Worm (Caenorhabditis elegans): ENCODE data around the gene ceeh-1.

The ceeh-1 gene

ce11 chrIII:845485-845884, 13.4 kb upstream of the ceeh-1 start, which contains the start of gene K02F3.2 (continued):
- TF ChIP-seq spr-1 (tag; optimal IDR thresholded peaks at IDR 0.05) (no peak), ctbp-1 (GFP tag; IDR thresholded peaks at IDR 0.05) (no peak), aly-2 (tag; optimal IDR thresholded peaks at IDR 0.05) (no peak), ceh-28 (tag; optimal IDR thresholded peaks at IDR 0.05) (no peak), vab-7 (GFP tag; IDR thresholded peaks at IDR 0.05) (no peak), ZK546.5 (tag; optimal IDR thresholded peaks at IDR 0.05) (no peak), lin-1 (GFP tag; IDR thresholded peaks at IDR 0.05) (no peak), unc-39 (tag; optimal IDR thresholded peaks at IDR 0.05) (no peak), mxl-3 (GFP tag; optimal IDR thresholded peaks at IDR 0.05) (peak; percentile 57), snpc-1.2 (GFP tag; IDR thresholded peaks at IDR 0.05) (no peak), cey-2 (tag; optimal IDR thresholded peaks at IDR 0.05; ENCODE audit: borderline replicate concordance, insufficient read depth) (no peak), F37D6.2 (tag; optimal IDR thresholded peaks at IDR 0.05) (no peak), zfp-3 (GFP tag; conservative IDR thresholded peaks at IDR 0.05) (no peak), Y5F2A.4 (GFP tag; optimal IDR thresholded peaks at IDR 0.05) (no peak), mes-2 (tag; optimal IDR thresholded peaks at IDR 0.05; ENCODE audit: poor library complexity, severe bottlenecking) (peak; percentile 13), mxl-2 (GFP tag; conservative IDR thresholded peaks at IDR 0.05) (no peak), sdz-12 (GFP tag; optimal IDR thresholded peaks at IDR 0.05) (no peak), nhr-11 (tag; optimal IDR thresholded peaks at IDR 0.05) (peak; percentile 37), ceh-62 (tag; optimal IDR thresholded peaks at IDR 0.05) (no peak), Y48G9A.11 (GFP tag; IDR thresholded peaks at IDR 0.05) (no peak), hif-1 (tag; optimal IDR thresholded peaks at IDR 0.05) (peak in 1 of 2 experiments; percentile 47), ceh-82 (tag; optimal IDR thresholded peaks at IDR 0.05) (no peak), lsy-2 (tag; optimal IDR thresholded peaks at IDR 0.05) (peak; percentile 24 to 77), php-3 (GFP tag; IDR thresholded peaks at IDR 0.05) (no peak), ZK337.2 (GFP tag; IDR thresholded peaks at IDR 0.05) (no peak), set-16 (GFP tag; IDR thresholded peaks at IDR 0.05) (no peak), daf-12 (tag; optimal IDR thresholded peaks at IDR 0.05) (no peak), tra-1 (GFP tag; IDR thresholded peaks at IDR 0.05) (no peak), zfp-2 (tag; optimal IDR thresholded peaks at IDR 0.05) (no peak), dpl-1 (GFP tag; optimal IDR thresholded peaks at IDR 0.05) (peak; percentile 86), zip-2 (tag; optimal IDR thresholded peaks at IDR 0.05) (no peak), hlh-30 (tag; optimal IDR thresholded peaks at IDR 0.05; ENCODE audit: insufficient read depth) (peak; percentile 91), mdl-1 (tag; optimal IDR thresholded peaks at IDR 0.05) (peak in 1 of 2 experiments; percentile 89), T20F7.1 (GFP tag; optimal IDR thresholded peaks at IDR 0.05) (peak; percentile 58), dve-1 (tag; optimal IDR thresholded peaks at IDR 0.05; ENCODE audit: insufficient read depth) (peak; percentile 82), unc-62 (GFP tag; optimal IDR thresholded peaks at IDR 0.05 in 1 of 2) (no peak), unc-62 (tag; optimal IDR thresholded peaks at IDR 0.05) (no peak), mdt-29 (GFP tag; IDR thresholded peaks at IDR 0.05) (no peak), Y75B8A.6 (GFP tag; IDR thresholded peaks at IDR 0.05) (no peak), F49E8.2 (tag; optimal IDR thresholded peaks at IDR 0.05; ENCODE audit: borderline replicate concordance) (no peak), nhr-42 (GFP tag; IDR thresholded peaks at IDR 0.05) (no peak), hlh-11 (tag; optimal IDR thresholded peaks at IDR 0.05) (peak; percentile 82), dmd-8 (GFP tag; IDR thresholded peaks at IDR 0.05) (no peak), D1046.2 (GFP tag; IDR thresholded peaks at IDR 0.05) (no peak), nhr-48 (tag; optimal IDR thresholded peaks at IDR 0.05) (peak; percentile 53), daf-19 (GFP tag; conservative IDR thresholded peaks at IDR 0.05) (no peak), madf-9 (GFP tag; conservative IDR thresholded peaks at IDR 0.05) (no peak), zag-1 (tag; optimal IDR thresholded peaks at IDR 0.05) (no peak), fos-1 (tag; optimal IDR thresholded peaks at IDR 0.05) (no peak), F44E2.7 (GFP tag; IDR thresholded peaks at IDR 0.05) (no peak), snpc-4 (tag; optimal IDR thresholded peaks at IDR 0.05) (no peak), pqm-1 (tag; optimal IDR thresholded peaks at IDR 0.05) (peak; percentile 1)
